Worm (Caenorhabditis elegans) whole organism, mixed stage, embryonic: ENCODE measurements around the gene add-1.

Experiments
- M03D4.4 ChIP-seq: sonication (generic microtip); optimal IDR thresholded peaks from 2 replicates; lab custom pipeline; 2017; ENCODE audit warnings: mild to moderate bottlenecking, missing genetic modification characterization, missing compliant biosample characterization
- bed-3 ChIP-seq: fragments of 200-800 bp; sonication (Bioruptor generic); optimal IDR thresholded peaks from 3 replicates; lab custom pipeline; 2018; ENCODE audit warnings: mild to moderate bottlenecking, missing genetic modification characterization, moderate library complexity, missing compliant biosample characterization
- blmp-1 ChIP-seq: fragments of 150-350 bp; optimal IDR thresholded peaks from 2 replicates; lab custom pipeline; 2014; ENCODE audit warnings: missing biosample characterization, missing genetic modification characterization
- ceh-39 ChIP-seq: fragments of 150-350 bp; optimal IDR thresholded peaks from 2 replicates; lab custom pipeline; 2014; ENCODE audit warnings: missing biosample characterization, missing genetic modification characterization
- ceh-43 ChIP-seq: fragments of 200-800 bp; sonication (Bioruptor generic); optimal IDR thresholded peaks from 2 replicates; lab custom pipeline; 2018; ENCODE audit warnings: mild to moderate bottlenecking, missing genetic modification characterization, moderate library complexity, missing compliant biosample characterization
- ceh-83 ChIP-seq: fragments of 200-800 bp; sonication (Bioruptor generic); optimal IDR thresholded peaks from 2 replicates; lab custom pipeline; 2018; ENCODE audit warnings: mild to moderate bottlenecking, missing genetic modification characterization, missing compliant biosample characterization
- ces-1 ChIP-seq: fragments of 150-350 bp; optimal IDR thresholded peaks from 2 replicates; lab custom pipeline; 2014; ENCODE audit warnings: missing biosample characterization, missing genetic modification reagents, missing genetic modification characterization
- cnd-1 ChIP-seq: fragments of 200-800 bp; sonication (Bioruptor generic); optimal IDR thresholded peaks from 2 replicates; lab custom pipeline; 2018; ENCODE audit warnings: mild to moderate bottlenecking, missing genetic modification characterization, missing compliant biosample characterization
- drap-1 ChIP-seq: fragments of 200-800 bp; sonication (Bioruptor generic); optimal IDR thresholded peaks from 3 replicates; lab custom pipeline; 2018; ENCODE audit warnings: mild to moderate bottlenecking, missing genetic modification characterization, missing compliant biosample characterization
- elt-1 ChIP-seq: sonication (generic microtip); optimal IDR thresholded peaks from 2 replicates; lab custom pipeline; 2017; ENCODE audit warnings: missing genetic modification characterization, mild to moderate bottlenecking, missing compliant biosample characterization, antibody characterized with exemption, moderate library complexity, borderline replicate concordance; ENCODE audit not compliant: insufficient read depth
- elt-3 ChIP-seq: fragments of 150-350 bp; optimal IDR thresholded peaks from 2 replicates; lab custom pipeline; 2014; ENCODE audit warnings: missing biosample characterization, missing genetic modification characterization
- flh-1 ChIP-seq: fragments of 200-800 bp; sonication (Bioruptor generic); optimal IDR thresholded peaks from 2 replicates; lab custom pipeline; 2018; ENCODE audit warnings: mild to moderate bottlenecking, missing genetic modification characterization, moderate library complexity, missing compliant biosample characterization
- ham-2 ChIP-seq: fragments of 200-800 bp; sonication (Bioruptor generic); optimal IDR thresholded peaks from 2 replicates; lab custom pipeline; 2018; ENCODE audit warnings: mild to moderate bottlenecking, missing genetic modification characterization, missing compliant biosample characterization
- hlh-1 ChIP-seq: fragments of 150-350 bp; optimal IDR thresholded peaks from 2 replicates; lab custom pipeline; 2014; ENCODE audit warnings: missing biosample characterization, missing genetic modification reagents, missing genetic modification characterization
- lin-13 ChIP-seq: fragments of 150-350 bp; optimal IDR thresholded peaks from 2 replicates; lab custom pipeline; 2014; ENCODE audit warnings: missing biosample characterization, missing genetic modification characterization
- lin-32 ChIP-seq: fragments of 200-800 bp; sonication (Bioruptor generic); optimal IDR thresholded peaks from 2 replicates; lab custom pipeline; 2018; ENCODE audit warnings: mild to moderate bottlenecking, missing genetic modification characterization, missing compliant biosample characterization
- lsy-2 ChIP-seq: fragments of 150-350 bp; optimal IDR thresholded peaks from 2 replicates; lab custom pipeline; 2014; ENCODE audit warnings: missing biosample characterization, missing genetic modification characterization
- mab-5 ChIP-seq: fragments of 150-350 bp; optimal IDR thresholded peaks from 2 replicates; lab custom pipeline; 2014; ENCODE audit warnings: missing biosample characterization, missing genetic modification characterization
- mep-1 ChIP-seq: fragments of 150-350 bp; optimal IDR thresholded peaks from 2 replicates; lab custom pipeline; 2017; ENCODE audit warnings: missing biosample characterization, missing genetic modification reagents, missing genetic modification characterization, inconsistent platforms
- mls-2 ChIP-seq: sonication (generic microtip); optimal IDR thresholded peaks from 2 replicates; lab custom pipeline; 2016; ENCODE audit warnings: mild to moderate bottlenecking, missing genetic modification characterization, moderate library complexity, missing compliant biosample characterization
- nhr-12 ChIP-seq: fragments of 150-350 bp; optimal IDR thresholded peaks from 2 replicates; lab custom pipeline; 2014; ENCODE audit warnings: missing biosample characterization, missing genetic modification characterization
- nhr-2 ChIP-seq: fragments of 150-350 bp; optimal IDR thresholded peaks from 2 replicates; lab custom pipeline; 2014; ENCODE audit warnings: missing biosample characterization, missing genetic modification characterization
- nhr-237 ChIP-seq: fragments of 150-350 bp; optimal IDR thresholded peaks from 2 replicates; lab custom pipeline; 2014; ENCODE audit warnings: missing biosample characterization, missing genetic modification characterization
- nhr-28 ChIP-seq: fragments of 150-350 bp; optimal IDR thresholded peaks from 2 replicates; lab custom pipeline; 2014; ENCODE audit warnings: missing biosample characterization, missing genetic modification characterization
- nhr-76 ChIP-seq: sonication (generic microtip); optimal IDR thresholded peaks from 2 replicates; lab custom pipeline; 2017; ENCODE audit warnings: missing biosample characterization, missing genetic modification characterization
- pha-4 ChIP-seq: fragments of 150-350 bp; optimal IDR thresholded peaks from 2 replicates; lab custom pipeline; 2018; ENCODE audit warnings: missing biosample characterization, missing genetic modification reagents, missing genetic modification characterization
- sem-2 ChIP-seq: fragments of 200-800 bp; sonication (Bioruptor generic); optimal IDR thresholded peaks from 2 replicates; lab custom pipeline; 2018; ENCODE audit warnings: mild to moderate bottlenecking, missing genetic modification characterization, missing compliant biosample characterization
- snpc-4 ChIP-seq: fragments of 150-350 bp; optimal IDR thresholded peaks from 2 replicates; lab custom pipeline; 2014; ENCODE audit warnings: missing biosample characterization, missing genetic modification characterization
- tbx-8 ChIP-seq: fragments of 200-800 bp; sonication (Bioruptor generic); optimal IDR thresholded peaks from 2 replicates; lab custom pipeline; 2018; ENCODE audit warnings: mild to moderate bottlenecking, missing genetic modification characterization, moderate library complexity, missing compliant biosample characterization
- unc-120 ChIP-seq: sonication (generic microtip); optimal IDR thresholded peaks from 2 replicates; lab custom pipeline; 2017; ENCODE audit warnings: missing genetic modification characterization, missing compliant biosample characterization; ENCODE audit not compliant: poor library complexity, severe bottlenecking
- unc-39 ChIP-seq: fragments of 150-350 bp; optimal IDR thresholded peaks from 2 replicates; lab custom pipeline; 2014; ENCODE audit warnings: missing biosample characterization, missing genetic modification characterization
- unc-62 ChIP-seq: fragments of 150-350 bp; optimal IDR thresholded peaks from 2 replicates; lab custom pipeline; 2014; ENCODE audit warnings: missing biosample characterization, missing genetic modification reagents, missing genetic modification characterization
- ztf-11 ChIP-seq: fragments of 150-350 bp; optimal IDR thresholded peaks from 2 replicates; lab custom pipeline; 2014; ENCODE audit warnings: missing biosample characterization, missing genetic modification characterization

Gene add-1

ce11 chrX:4876904-4877303, 17.1 kb upstream of the add-1 start, which contains the start of gene tsp-14:
tsp-14 (minus strand) TSS chrX:4876965.
- TF ChIP-seq sem-2 (GFP tag; lab: Kevin White, UChicago): no peak
- no peak for TF ChIP-seq cnd-1
- TF ChIP-seq mab-5 (tag; lab: Kevin White, UChicago): no peak
- no peak for TF ChIP-seq snpc-4 (tag; lab: Kevin White, UChicago)
- TF ChIP-seq nhr-12 (tag; lab: Kevin White, UChicago): no peak
- TF ChIP-seq ceh-39 (tag; lab: Kevin White, UChicago): no peak
- no peak for TF ChIP-seq ham-2 (GFP tag; lab: Kevin White, UChicago)
- TF ChIP-seq mls-2 (tag; lab: Kevin White, UChicago): no peak
- no peak for TF ChIP-seq mep-1
- TF ChIP-seq ceh-83: no peak
- no peak for TF ChIP-seq tbx-8 (GFP tag; lab: Kevin White, UChicago)
- TF ChIP-seq, all 35 proteins: peak for 0

- TF ChIP-seq M03D4.4 (tag; lab: Kevin White, UChicago): no peak
- no peak for TF ChIP-seq tbx-8 (GFP tag; lab: Kevin White, UChicago)
Observed at ce11 chrX:4875296-4875695, 15.5 kb upstream of the add-1 start.

- TF ChIP-seq mab-5 (tag; lab: Kevin White, UChicago) (no peak), ces-1 (GFP tag; lab: Kevin White, UChicago) (peak; percentile 51)
Observed at ce11 chrX:4872758-4873157, 12.9 kb upstream of the add-1 start.

ce11 chrX:4870683-4871082, 10.8 kb upstream of the add-1 start:
- TF ChIP-seq ces-1 (GFP tag; lab: Kevin White, UChicago) (peak; percentile 91), unc-39 (tag; lab: Kevin White, UChicago) (no peak)

- no peak for TF ChIP-seq ztf-11 (tag; lab: Kevin White, UChicago)
- no peak for TF ChIP-seq lin-32 (GFP tag; lab: Kevin White, UChicago)
- no peak for TF ChIP-seq nhr-76
- TF ChIP-seq M03D4.4 (tag; lab: Kevin White, UChicago): no peak
- TF ChIP-seq snpc-4 (tag; lab: Kevin White, UChicago): no peak
- TF ChIP-seq cnd-1: no peak
- TF ChIP-seq elt-3 (tag; lab: Kevin White, UChicago): no peak
- TF ChIP-seq unc-120 (tag; lab: Kevin White, UChicago): no peak
- TF ChIP-seq unc-39 (tag; lab: Kevin White, UChicago): no peak
- TF ChIP-seq mls-2 (tag; lab: Kevin White, UChicago): peak; percentile 34
- TF ChIP-seq nhr-2: no peak
- TF ChIP-seq bed-3 (GFP tag; lab: Kevin White, UChicago): no peak
- no peak for TF ChIP-seq sem-2 (GFP tag; lab: Kevin White, UChicago)
- TF ChIP-seq mab-5 (tag; lab: Kevin White, UChicago): no peak
- no peak for TF ChIP-seq hlh-1 (tag; lab: Kevin White, UChicago)
- no peak for TF ChIP-seq ceh-39 (tag; lab: Kevin White, UChicago)
- no peak for TF ChIP-seq lin-13 (tag; lab: Kevin White, UChicago)
- no peak for TF ChIP-seq flh-1 (GFP tag; lab: Kevin White, UChicago)
- TF ChIP-seq lsy-2 (tag; lab: Kevin White, UChicago): no peak
- no peak for TF ChIP-seq nhr-28 (tag; lab: Kevin White, UChicago)
- no peak for TF ChIP-seq nhr-237 (tag; lab: Kevin White, UChicago)
- TF ChIP-seq elt-1: no peak
- TF ChIP-seq drap-1 (GFP tag; lab: Kevin White, UChicago): no peak
- TF ChIP-seq tbx-8 (GFP tag; lab: Kevin White, UChicago): no peak
- TF ChIP-seq blmp-1 (tag; lab: Kevin White, UChicago): no peak
- TF ChIP-seq ham-2 (GFP tag; lab: Kevin White, UChicago): peak; percentile 49
- TF ChIP-seq pha-4: no peak
- TF ChIP-seq nhr-12 (tag; lab: Kevin White, UChicago): no peak
- peak; percentile 18 for TF ChIP-seq mep-1
- no peak for TF ChIP-seq ceh-43 (GFP tag; lab: Kevin White, UChicago)
- no peak for TF ChIP-seq unc-62 (GFP tag; lab: Kevin White, UChicago)
- TF ChIP-seq ces-1 (GFP tag; lab: Kevin White, UChicago): peak; percentile 96
- no peak for TF ChIP-seq ceh-83
Observed at ce11 chrX:4869627-4870026, 9.8 kb upstream of the add-1 start.
